Worm (Caenorhabditis elegans): ENCODE results near the gene med-1.

med-1 gene

DNA sequence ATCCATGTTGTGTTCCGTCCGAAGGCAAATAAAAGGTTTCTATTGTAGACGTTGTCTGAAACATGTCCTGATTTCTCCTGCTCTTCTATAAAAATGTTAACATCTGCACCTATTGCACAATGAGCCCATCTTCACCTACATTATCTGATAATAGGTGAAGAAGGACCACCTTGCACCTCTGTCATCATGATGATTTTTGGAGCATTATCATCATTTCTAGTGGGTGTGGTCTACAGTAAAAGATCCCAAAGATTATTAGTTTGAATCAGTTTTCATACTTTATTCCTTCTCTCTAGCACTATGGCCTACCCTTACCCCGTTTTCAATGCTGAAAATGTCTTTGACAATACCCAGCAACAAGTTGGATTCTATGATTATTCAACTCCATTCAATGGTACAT, at the start of gene med-1:
Gene med-1 (plus strand): TSS at position 301 of the 400 bp plus-strand sequence.
- TF ChIP-seq fkh-2 (tag; optimal IDR thresholded peaks at IDR 0.05) (no peak), aly-2 (tag; optimal IDR thresholded peaks at IDR 0.05) (no peak), elt-2 (tag; optimal IDR thresholded peaks at IDR 0.05) (no peak), pqm-1 (tag; optimal IDR thresholded peaks at IDR 0.05) (no peak), skn-1 (tag; optimal IDR thresholded peaks at IDR 0.05) (no peak), unc-39 (tag; optimal IDR thresholded peaks at IDR 0.05) (no peak), fos-1 (tag; optimal IDR thresholded peaks at IDR 0.05) (no peak), elt-3 (tag; optimal IDR thresholded peaks at IDR 0.05) (no peak), tbx-2 (tag; optimal IDR thresholded peaks at IDR 0.05) (no peak), nhr-12 (tag; optimal IDR thresholded peaks at IDR 0.05) (no peak), elt-1 (tag; optimal IDR thresholded peaks at IDR 0.05) (no peak), ztf-11 (tag; optimal IDR thresholded peaks at IDR 0.05) (no peak)

- TF ChIP-seq nhr-12 (tag; optimal IDR thresholded peaks at IDR 0.05) (no peak), lin-39 (tag; optimal IDR thresholded peaks at IDR 0.05) (no peak), mml-1 (tag; optimal IDR thresholded peaks at IDR 0.05) (no peak), egl-5 (tag; optimal IDR thresholded peaks at IDR 0.05) (no peak), nhr-11 (tag; optimal IDR thresholded peaks at IDR 0.05) (no peak), lin-15B (tag; optimal IDR thresholded peaks at IDR 0.05) (no peak), nhr-25 (tag; optimal IDR thresholded peaks at IDR 0.05) (no peak), snpc-4 (tag; optimal IDR thresholded peaks at IDR 0.05) (no peak)
These were observed 39.0 kb upstream of the med-1 start, which contains the start of gene nekl-3 for ce11 chrX:12391380-12391779. nekl-3 (minus strand) TSS chrX:12391480.

- TF ChIP-seq jun-1 (tag; optimal IDR thresholded peaks at IDR 0.05) (peak; percentile 85), lsy-12 (tag; optimal IDR thresholded peaks at IDR 0.05) (peak; percentile 86), nhr-11 (tag; optimal IDR thresholded peaks at IDR 0.05) (peak; percentile 77), nhr-28 (tag; optimal IDR thresholded peaks at IDR 0.05) (no peak), nhr-77 (tag; optimal IDR thresholded peaks at IDR 0.05) (peak; percentile 85), nhr-43 (tag; optimal IDR thresholded peaks at IDR 0.05; ENCODE audit: poor library complexity, severe bottlenecking) (peak; percentile 87), elt-3 (tag; optimal IDR thresholded peaks at IDR 0.05) (peak in 2 of 3 experiments; percentile 65 to 76), egl-27 (tag; optimal IDR thresholded peaks at IDR 0.05) (peak; percentile 59), pqm-1 (tag; optimal IDR thresholded peaks at IDR 0.05) (peak; percentile 65), nhr-25 (tag; optimal IDR thresholded peaks at IDR 0.05) (peak; percentile 99), skn-1 (tag; optimal IDR thresholded peaks at IDR 0.05) (peak; percentile 79), lin-39 (tag; optimal IDR thresholded peaks at IDR 0.05) (peak; percentile 97), mml-1 (tag; optimal IDR thresholded peaks at IDR 0.05) (no peak), ceh-16 (tag; optimal IDR thresholded peaks at IDR 0.05) (no peak), fkh-10 (GFP tag; optimal IDR thresholded peaks at IDR 0.05) (peak; percentile 82), elt-1 (tag; optimal IDR thresholded peaks at IDR 0.05) (peak; percentile 75), nhr-12 (tag; optimal IDR thresholded peaks at IDR 0.05) (no peak), lin-15B (tag; optimal IDR thresholded peaks at IDR 0.05) (peak; percentile 80), ZK546.5 (tag; optimal IDR thresholded peaks at IDR 0.05) (no peak), aly-2 (tag; optimal IDR thresholded peaks at IDR 0.05) (no peak), fos-1 (tag; optimal IDR thresholded peaks at IDR 0.05) (no peak), eor-1 (tag; optimal IDR thresholded peaks at IDR 0.05) (no peak), zag-1 (tag; optimal IDR thresholded peaks at IDR 0.05) (no peak), ztf-11 (tag; optimal IDR thresholded peaks at IDR 0.05) (no peak), ceh-28 (tag; optimal IDR thresholded peaks at IDR 0.05) (peak; percentile 86), mdl-1 (tag; optimal IDR thresholded peaks at IDR 0.05) (no peak), unc-62 (GFP tag; optimal IDR thresholded peaks at IDR 0.05) (peak; percentile 20), nhr-76 (tag; optimal IDR thresholded peaks at IDR 0.05) (peak; percentile 14), ztf-4 (tag; optimal IDR thresholded peaks at IDR 0.05) (peak; percentile 30), egl-5 (tag; optimal IDR thresholded peaks at IDR 0.05) (peak; percentile 95), nhr-237 (tag; optimal IDR thresholded peaks at IDR 0.05) (no peak), daf-12 (tag; optimal IDR thresholded peaks at IDR 0.05) (no peak), nhr-67 (tag; optimal IDR thresholded peaks at IDR 0.05) (no peak), tbx-2 (tag; optimal IDR thresholded peaks at IDR 0.05) (peak; percentile 91), fkh-2 (tag; optimal IDR thresholded peaks at IDR 0.05) (no peak), unc-39 (tag; optimal IDR thresholded peaks at IDR 0.05) (no peak), pha-4 (tag; optimal IDR thresholded peaks at IDR 0.05) (peak; percentile 97), R02D3.7 (tag; optimal IDR thresholded peaks at IDR 0.05) (peak; percentile 59), sea-2 (GFP tag; optimal IDR thresholded peaks at IDR 0.05) (peak; percentile 10), snpc-4 (tag; optimal IDR thresholded peaks at IDR 0.05) (peak; percentile 92), ceh-82 (tag; optimal IDR thresholded peaks at IDR 0.05) (peak; percentile 75), nfya-1 (tag; optimal IDR thresholded peaks at IDR 0.05; ENCODE audit: insufficient read depth) (peak; percentile 92), ama-1 (optimal IDR thresholded peaks at IDR 0.05) (peak; percentile 46), nhr-23 (tag; optimal IDR thresholded peaks at IDR 0.05) (peak; percentile 97), ceh-9 (tag; optimal IDR thresholded peaks at IDR 0.05) (no peak), elt-2 (tag; optimal IDR thresholded peaks at IDR 0.05) (peak; percentile 77), hmg-11 (tag; optimal IDR thresholded peaks at IDR 0.05) (peak; percentile 96)
These were observed 36.6 kb upstream of the med-1 start, which contains the start of gene F17E5.2 for ce11 chrX:12393786-12394308. F17E5.2 (plus strand) TSS chrX:12394258.

All from whole organism, L3 larva.